Fruit fly (Drosophila melanogaster): ENCODE data around the gene CG10907.
A peak's percentile ranks its signal among the peaks of the same experiment; 100 is the strongest.

CG10907 gene

dm6 chr3L:11772608-11773017 is 20.7 kb upstream of the CG10907 start:
- no peak for TF ChIP-seq CG11294 (GFP tag; IDR thresholded peaks at IDR 0.05)
- TF ChIP-seq Ets21C (GFP tag; optimal IDR thresholded peaks at IDR 0.05), result no peak
- TF ChIP-seq CG3032 (tag; optimal IDR thresholded peaks at IDR 0.05), result no peak
- TF ChIP-seq Hr4 (GFP tag; optimal IDR thresholded peaks at IDR 0.05), result no peak
- no peak for TF ChIP-seq Eip78C (GFP tag)
- peak; percentile 77 for TF ChIP-seq vri (GFP tag; optimal IDR thresholded peaks at IDR 0.05)
- no peak for TF ChIP-seq CG8319 (GFP tag; optimal IDR thresholded peaks at IDR 0.05)

- no peak for TF ChIP-seq CG8319 (GFP tag; optimal IDR thresholded peaks at IDR 0.05)
- peak; percentile 77 for TF ChIP-seq svp (GFP tag)
- no peak for TF ChIP-seq Eip93F (GFP tag; optimal IDR thresholded peaks at IDR 0.05)
- no peak for TF ChIP-seq fd59A (GFP tag; optimal IDR thresholded peaks at IDR 0.05)
These were observed 19.5 kb upstream of the CG10907 start for dm6 chr3L:11773796-11774195.

- no peak for TF ChIP-seq vri (GFP tag; optimal IDR thresholded peaks at IDR 0.05)
- no peak for TF ChIP-seq cyc (GFP tag; optimal IDR thresholded peaks at IDR 0.05)
These were observed 18.9 kb upstream of the CG10907 start, which contains the start of gene Tim13 for dm6 chr3L:11774401-11774800. Tim13 (minus strand) TSS chr3L:11774501.

- peak; percentile 78 for TF ChIP-seq vri (GFP tag; optimal IDR thresholded peaks at IDR 0.05)
- TF ChIP-seq CG11294 (GFP tag; IDR thresholded peaks at IDR 0.05), result no peak
- no peak for TF ChIP-seq acj6 (GFP tag; optimal IDR thresholded peaks at IDR 0.05)
- TF ChIP-seq dac (GFP tag; optimal IDR thresholded peaks at IDR 0.05), result no peak
- TF ChIP-seq Gug (GFP tag; IDR thresholded peaks at IDR 0.05), result no peak
- TF ChIP-seq topi (GFP tag; optimal IDR thresholded peaks at IDR 0.05), result no peak
- no peak for TF ChIP-seq CG6854 (GFP tag; optimal IDR thresholded peaks at IDR 0.05)
- no peak for TF ChIP-seq OdsH (GFP tag; optimal IDR thresholded peaks at IDR 0.05)
- no peak for TF ChIP-seq CG8632 (GFP tag; optimal IDR thresholded peaks at IDR 0.05)
- no peak for TF ChIP-seq Sox15 (GFP tag; optimal IDR thresholded peaks at IDR 0.05)
- TF ChIP-seq pdm3 (GFP tag; optimal IDR thresholded peaks at IDR 0.05), result no peak
- peak; percentile 17 for TF ChIP-seq Sox14 (GFP tag; optimal IDR thresholded peaks at IDR 0.05)
These were observed 16.6 kb upstream of the CG10907 start, which contains the start of gene CG14131 for dm6 chr3L:11776731-11777130. CG14131 (plus strand) TSS chr3L:11777073.

dm6 chr3L:11777348-11777958 is 15.9 kb upstream of the CG10907 start:
- no peak for TF ChIP-seq fd85E (GFP tag; optimal IDR thresholded peaks at IDR 0.05)
- TF ChIP-seq CG7368 (GFP tag; optimal IDR thresholded peaks at IDR 0.05), result no peak
- no peak for TF ChIP-seq dsx (GFP tag; optimal IDR thresholded peaks at IDR 0.05; ENCODE audit: poor library complexity, severe bottlenecking)
- no peak for TF ChIP-seq CG10669 (GFP tag; optimal IDR thresholded peaks at IDR 0.05)
- no peak for TF ChIP-seq Hr39 (GFP tag; optimal IDR thresholded peaks at IDR 0.05)
- no peak for TF ChIP-seq CG11294 (GFP tag; IDR thresholded peaks at IDR 0.05)
- TF ChIP-seq CG8319 (GFP tag; optimal IDR thresholded peaks at IDR 0.05), result no peak
- no peak for TF ChIP-seq Lpt (GFP tag; optimal IDR thresholded peaks at IDR 0.05)
- no peak for TF ChIP-seq CG32006 (GFP tag; optimal IDR thresholded peaks at IDR 0.05)
- no peak for TF ChIP-seq Blimp-1 (GFP tag; optimal IDR thresholded peaks at IDR 0.05)
- peak; percentile 87 for TF ChIP-seq svp (GFP tag)
- TF ChIP-seq CG9139 (GFP tag; optimal IDR thresholded peaks at IDR 0.05), result no peak
- TF ChIP-seq vri (GFP tag; optimal IDR thresholded peaks at IDR 0.05), result peak; percentile 41

dm6 chr3L:11785291-11785690 is 8.0 kb upstream of the CG10907 start:
- TF ChIP-seq Sox102F (GFP tag; optimal IDR thresholded peaks at IDR 0.05) (no peak), CG3032 (tag; optimal IDR thresholded peaks at IDR 0.05) (no peak), acj6 (GFP tag; optimal IDR thresholded peaks at IDR 0.05) (no peak), pdm3 (GFP tag; optimal IDR thresholded peaks at IDR 0.05) (no peak), CG6854 (GFP tag; optimal IDR thresholded peaks at IDR 0.05) (no peak), spab (GFP tag; optimal IDR thresholded peaks at IDR 0.05) (no peak), Ets21C (GFP tag; optimal IDR thresholded peaks at IDR 0.05) (no peak), Sox14 (GFP tag; optimal IDR thresholded peaks at IDR 0.05) (no peak), esn (GFP tag; optimal IDR thresholded peaks at IDR 0.05) (no peak), CG4318 (GFP tag; optimal IDR thresholded peaks at IDR 0.05) (no peak), CG9139 (GFP tag; optimal IDR thresholded peaks at IDR 0.05) (no peak), Hr4 (GFP tag; optimal IDR thresholded peaks at IDR 0.05) (peak; percentile 70), Eip93F (GFP tag; optimal IDR thresholded peaks at IDR 0.05) (no peak), topi (GFP tag; optimal IDR thresholded peaks at IDR 0.05) (no peak), CG8632 (GFP tag; optimal IDR thresholded peaks at IDR 0.05) (no peak), eg (GFP tag; IDR thresholded peaks at IDR 0.05) (peak; percentile 73), CG7368 (GFP tag; optimal IDR thresholded peaks at IDR 0.05) (no peak), fd85E (GFP tag; optimal IDR thresholded peaks at IDR 0.05) (no peak), Blimp-1 (GFP tag; optimal IDR thresholded peaks at IDR 0.05) (no peak), dsx (GFP tag; optimal IDR thresholded peaks at IDR 0.05; ENCODE audit: poor library complexity, severe bottlenecking) (no peak), CG6808 (GFP tag; optimal IDR thresholded peaks at IDR 0.05) (no peak), salr (GFP tag; optimal IDR thresholded peaks at IDR 0.05) (no peak), CG11294 (GFP tag; IDR thresholded peaks at IDR 0.05) (peak; percentile 61), fd59A (GFP tag; optimal IDR thresholded peaks at IDR 0.05) (no peak), fkh (GFP tag; optimal IDR thresholded peaks at IDR 0.05) (no peak), Lpt (GFP tag; optimal IDR thresholded peaks at IDR 0.05) (no peak)
